Worm (Caenorhabditis elegans): ENCODE results near the gene cgt-2.

- TF ChIP-seq nhr-76 (tag; optimal IDR thresholded peaks at IDR 0.05): no peak
- TF ChIP-seq set-16 (GFP tag; IDR thresholded peaks at IDR 0.05): no peak
- peak in 1 of 2 experiments; percentile 25 for TF ChIP-seq unc-62 (GFP tag; optimal IDR thresholded peaks at IDR 0.05 in 1 of 2)
- no peak for TF ChIP-seq unc-62 (tag; optimal IDR thresholded peaks at IDR 0.05)
- no peak for TF ChIP-seq lin-29 (GFP tag; IDR thresholded peaks at IDR 0.05)
- peak; percentile 17 for TF ChIP-seq nhr-25 (tag; optimal IDR thresholded peaks at IDR 0.05; ENCODE audit: borderline replicate concordance, insufficient read depth)
- no peak for TF ChIP-seq Y5F2A.4 (GFP tag; optimal IDR thresholded peaks at IDR 0.05)
These were observed 9.1 kb upstream of the cgt-2 start for ce11 chrX:17685959-17686358.

All from whole organism, L4 larva.